Comparison of ENCODE assay signal across 7 worm cellular contexts in the genomic region with DNA sequence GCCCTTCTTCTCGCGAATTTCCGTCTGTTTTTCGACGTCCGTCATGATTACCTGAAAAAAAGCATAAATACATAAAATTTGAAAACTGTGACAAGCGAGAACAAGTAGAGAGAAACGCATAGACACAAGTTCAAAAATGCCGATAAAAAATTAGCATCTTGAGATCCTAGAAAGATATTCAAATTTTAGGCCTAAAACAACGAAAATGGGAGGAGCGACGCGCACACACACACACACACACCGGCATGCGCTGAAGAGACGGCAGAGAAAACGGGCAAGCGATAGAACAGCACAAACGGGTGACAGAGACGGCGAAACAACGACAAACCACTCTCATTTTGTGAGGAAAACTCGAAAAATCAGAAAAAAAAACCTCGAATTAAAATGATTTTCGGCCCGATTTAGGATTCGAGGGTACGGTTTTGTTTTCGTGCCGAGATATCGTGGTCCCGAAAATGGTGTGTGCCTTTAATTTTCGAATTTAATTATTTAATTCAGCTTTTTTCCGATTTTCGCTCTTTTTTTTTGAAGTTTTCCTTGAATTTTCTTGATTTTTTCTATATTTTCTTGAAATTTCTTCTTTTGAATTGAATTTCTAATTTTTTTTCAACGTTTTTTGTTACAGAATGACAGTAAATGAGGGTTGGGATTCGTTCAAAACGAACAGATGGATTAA.
TF ChIP-seq lines count a peak whose summit lies in the region.

A gene (minus strand): TSS at position 51 of the 676 bp plus-strand sequence.
A gene (plus strand): TSS at position 626 of the 676 bp plus-strand sequence.

TF ChIP-seq in whole organism, L1 larva, 84 proteins besides CTCF, POLR2A, EP300 and RAD21 (continues in another document):
- TF ChIP-seq lsy-2 (tag; optimal IDR thresholded peaks at IDR 0.05; lab: Kevin White, UChicago) (peak in 1 of 2 experiments; percentile 30), xbp-1 (tag; optimal IDR thresholded peaks at IDR 0.05; lab: Kevin White, UChicago) (no peak), mdl-1 (tag; optimal IDR thresholded peaks at IDR 0.05; lab: Kevin White, UChicago) (peak in 1 of 2 experiments; percentile 26), hpl-2 (GFP tag; optimal IDR thresholded peaks at IDR 0.05; lab: Kevin White, UChicago) (no peak), alr-1 (tag; optimal IDR thresholded peaks at IDR 0.05; lab: Kevin White, UChicago; ENCODE audit: borderline replicate concordance) (no peak), vab-15 (tag; optimal IDR thresholded peaks at IDR 0.05; lab: Kevin White, UChicago) (no peak), ceh-90 (tag; optimal IDR thresholded peaks at IDR 0.05; lab: Kevin White, UChicago) (no peak), isw-1 (GFP tag; IDR thresholded peaks at IDR 0.05; lab: Robert Waterston, UW) (no peak), lir-3 (tag; optimal IDR thresholded peaks at IDR 0.05; lab: Kevin White, UChicago; ENCODE audit: poor library complexity) (no peak), ztf-4 (tag; optimal IDR thresholded peaks at IDR 0.05; lab: Kevin White, UChicago) (no peak), fkh-10 (GFP tag; optimal IDR thresholded peaks at IDR 0.05; lab: Kevin White, UChicago) (no peak)

TF ChIP-seq in whole organism, L2 larva, 48 proteins besides CTCF, POLR2A, EP300 and RAD21 (continues in another document):
- TF ChIP-seq unc-55 (GFP tag; optimal IDR thresholded peaks at IDR 0.05; lab: Kevin White, UChicago) (peak; percentile 42), unc-62 (GFP tag; optimal IDR thresholded peaks at IDR 0.05; lab: Kevin White, UChicago) (no peak), Y55F3AM.14 (GFP tag; optimal IDR thresholded peaks at IDR 0.05; lab: Kevin White, UChicago) (no peak), ceh-82 (tag; optimal IDR thresholded peaks at IDR 0.05; lab: Kevin White, UChicago) (no peak), nhr-129 (tag; optimal IDR thresholded peaks at IDR 0.05; lab: Kevin White, UChicago) (peak; percentile 34), elt-1 (tag; optimal IDR thresholded peaks at IDR 0.05; lab: Kevin White, UChicago) (no peak), peb-1 (tag; optimal IDR thresholded peaks at IDR 0.05; lab: Kevin White, UChicago) (no peak), fos-1 (tag; optimal IDR thresholded peaks at IDR 0.05; lab: Kevin White, UChicago) (no peak), ceh-16 (tag; optimal IDR thresholded peaks at IDR 0.05; lab: Kevin White, UChicago) (no peak), nhr-25 (tag; optimal IDR thresholded peaks at IDR 0.05; lab: Kevin White, UChicago) (no peak), nhr-12 (tag; optimal IDR thresholded peaks at IDR 0.05; lab: Kevin White, UChicago) (no peak), gmeb-1 (tag; optimal IDR thresholded peaks at IDR 0.05; lab: Kevin White, UChicago) (no peak)

TF ChIP-seq in whole organism, L3 larva, 47 proteins besides CTCF, POLR2A, EP300 and RAD21:
- TF ChIP-seq pha-4 (tag; optimal IDR thresholded peaks at IDR 0.05; lab: Kevin White, UChicago) (peak; percentile 24), nfya-1 (tag; optimal IDR thresholded peaks at IDR 0.05; lab: Kevin White, UChicago; ENCODE audit: insufficient read depth) (peak; percentile 47), fkh-2 (tag; optimal IDR thresholded peaks at IDR 0.05; lab: Kevin White, UChicago) (no peak), snpc-4 (tag; optimal IDR thresholded peaks at IDR 0.05; lab: Kevin White, UChicago) (no peak), jun-1 (tag; optimal IDR thresholded peaks at IDR 0.05; lab: Kevin White, UChicago) (no peak), nhr-25 (tag; optimal IDR thresholded peaks at IDR 0.05; lab: Kevin White, UChicago) (no peak), ztf-11 (tag; optimal IDR thresholded peaks at IDR 0.05; lab: Kevin White, UChicago) (no peak), nhr-12 (tag; optimal IDR thresholded peaks at IDR 0.05; lab: Kevin White, UChicago) (no peak), hmg-11 (tag; optimal IDR thresholded peaks at IDR 0.05; lab: Kevin White, UChicago) (peak; percentile 25), daf-12 (tag; optimal IDR thresholded peaks at IDR 0.05; lab: Kevin White, UChicago) (no peak), aly-2 (tag; optimal IDR thresholded peaks at IDR 0.05; lab: Kevin White, UChicago) (no peak), egl-5 (tag; optimal IDR thresholded peaks at IDR 0.05; lab: Kevin White, UChicago) (no peak)

TF ChIP-seq in whole organism, L4 larva, 104 proteins besides CTCF, POLR2A, EP300 and RAD21 (continues in another document):
- TF ChIP-seq Y5F2A.4 (GFP tag; optimal IDR thresholded peaks at IDR 0.05; lab: Kevin White, UChicago) (no peak), Y75B8A.6 (GFP tag; IDR thresholded peaks at IDR 0.05; lab: Robert Waterston, UW) (no peak), dpl-1 (GFP tag; optimal IDR thresholded peaks at IDR 0.05; lab: Kevin White, UChicago) (no peak), ceh-32 (tag; optimal IDR thresholded peaks at IDR 0.05; lab: Kevin White, UChicago; ENCODE audit: poor library complexity) (no peak), D1046.2 (GFP tag; IDR thresholded peaks at IDR 0.05; lab: Robert Waterston, UW) (0 out of 2 replicates have a peak, but pooled peaks have one; percentile 24), ZK546.5 (tag; optimal IDR thresholded peaks at IDR 0.05; lab: Kevin White, UChicago) (no peak), hlh-30 (tag; optimal IDR thresholded peaks at IDR 0.05; lab: Kevin White, UChicago; ENCODE audit: insufficient read depth) (peak; percentile 22), hmg-1.1 (GFP tag; IDR thresholded peaks at IDR 0.05; lab: Robert Waterston, UW) (peak; percentile 42; the same call in 1 of the 2 replicates), nhr-77 (tag; optimal IDR thresholded peaks at IDR 0.05; lab: Kevin White, UChicago) (no peak), F26F4.8 (GFP tag; conservative IDR thresholded peaks at IDR 0.05; lab: Robert Waterston, UW) (no peak), unc-39 (tag; optimal IDR thresholded peaks at IDR 0.05; lab: Kevin White, UChicago) (no peak), F49E8.2 (tag; optimal IDR thresholded peaks at IDR 0.05; lab: Kevin White, UChicago; ENCODE audit: borderline replicate concordance) (no peak)

TF ChIP-seq in whole organism, early embryonic, 17 proteins besides CTCF, POLR2A, EP300 and RAD21:
- no peak for TF ChIP-seq ceh-13 (GFP tag; optimal IDR thresholded peaks at IDR 0.05; lab: Kevin White, UChicago)
- peak; percentile 6 for TF ChIP-seq hmg-4 (GFP tag; optimal IDR thresholded peaks at IDR 0.05; lab: Kevin White, UChicago)
- no peak for TF ChIP-seq tra-4 (tag; optimal IDR thresholded peaks at IDR 0.05; lab: Kevin White, UChicago)
TF ChIP-seq in whole organism, early embryonic: peak in this region for 1.

TF ChIP-seq in whole organism, late embryonic, 69 proteins besides CTCF, POLR2A, EP300 and RAD21:
- TF ChIP-seq rnt-1 (tag; optimal IDR thresholded peaks at IDR 0.05; lab: Kevin White, UChicago) = no peak
- peak; percentile 14 for TF ChIP-seq nfya-1 (tag; optimal IDR thresholded peaks at IDR 0.05; lab: Kevin White, UChicago)
- no peak for TF ChIP-seq ttx-3 (tag; optimal IDR thresholded peaks at IDR 0.05; lab: Kevin White, UChicago)
- no peak for TF ChIP-seq ets-4 (tag; optimal IDR thresholded peaks at IDR 0.05; lab: Kevin White, UChicago)

TF ChIP-seq in whole organism, young adult, 124 proteins besides CTCF, POLR2A, EP300 and RAD21:
- TF ChIP-seq madf-6 (GFP tag; IDR thresholded peaks at IDR 0.05; lab: Robert Waterston, UW) = peak; percentile 9; the same call in 1 of the 2 replicates
- no peak for TF ChIP-seq atf-7 (tag; optimal IDR thresholded peaks at IDR 0.05; lab: Kevin White, UChicago)
- peak; percentile 41 for TF ChIP-seq attf-5 (GFP tag; optimal IDR thresholded peaks at IDR 0.05; lab: Kevin White, UChicago)
- TF ChIP-seq hmg-1.2 (GFP tag; IDR thresholded peaks at IDR 0.05; lab: Robert Waterston, UW) = peak; percentile 91
- TF ChIP-seq nfyb-1 (GFP tag; IDR thresholded peaks at IDR 0.05; lab: Robert Waterston, UW) = 0 out of 2 replicates have a peak, but pooled peaks have one; percentile 17
- peak; percentile 19; the same call in 1 of the 2 replicates for TF ChIP-seq F33H1.4 (GFP tag; IDR thresholded peaks at IDR 0.05; lab: Robert Waterston, UW)
- TF ChIP-seq ztf-28 (GFP tag; IDR thresholded peaks at IDR 0.05; lab: Robert Waterston, UW) = no peak
- peak; percentile 47 for TF ChIP-seq lsl-1 (GFP tag; optimal IDR thresholded peaks at IDR 0.05; lab: Kevin White, UChicago)
- TF ChIP-seq cebp-1 (GFP tag; IDR thresholded peaks at IDR 0.05; lab: Robert Waterston, UW) = no peak
- peak; percentile 23 for TF ChIP-seq cebp-1 (tag; optimal IDR thresholded peaks at IDR 0.05; lab: Kevin White, UChicago)
- TF ChIP-seq ekl-4 (GFP tag; IDR thresholded peaks at IDR 0.05; lab: Robert Waterston, UW) = 0 out of 2 replicates have a peak, but pooled peaks have one; percentile 20
- no peak for TF ChIP-seq F49E8.2 (tag; optimal IDR thresholded peaks at IDR 0.05; lab: Kevin White, UChicago; ENCODE audit: insufficient read depth)
- TF ChIP-seq snpc-4 (GFP tag; optimal IDR thresholded peaks at IDR 0.05; lab: Kevin White, UChicago) = no peak
- TF ChIP-seq snpc-4 (tag; optimal IDR thresholded peaks at IDR 0.05; lab: Kevin White, UChicago) = no peak
- TF ChIP-seq C17E4.6 (GFP tag; IDR thresholded peaks at IDR 0.05; lab: Robert Waterston, UW) = no peak
- TF ChIP-seq ztf-22 (GFP tag; optimal IDR thresholded peaks at IDR 0.05; lab: Kevin White, UChicago) = no peak
